Fruit fly (Drosophila melanogaster) whole organism, prepupa: ENCODE results near the gene CG42591.

Experiments
- CG11902 ChIP-seq: fragments of 200-800 bp; sonication (Bioruptor generic); optimal IDR thresholded peaks from 3 replicates; lab custom pipeline; 2016; ENCODE audit warnings: missing biosample characterization, missing genetic modification characterization
- CG16779 ChIP-seq: fragments of 200-800 bp; sonication (Bioruptor generic); optimal IDR thresholded peaks from 3 replicates; lab custom pipeline; 2017; ENCODE audit warnings: missing biosample characterization, mild to moderate bottlenecking, missing genetic modification characterization
- CG8119 ChIP-seq: fragments of 200-800 bp; sonication (Bioruptor generic); IDR thresholded peaks from 3 replicates; pipeline ENCODE4 v1.3.6; 2022; ENCODE audit warnings: missing biosample characterization, missing genetic modification characterization
- Eip78C ChIP-seq: fragments of 200-800 bp; sonication (Bioruptor generic); peaks from one replicate; lab custom pipeline; 2016; ENCODE audit warnings: missing biosample characterization, missing genetic modification characterization
- ss ChIP-seq, 2 experiments: fragments of 200-800 bp; sonication (Bioruptor generic); optimal IDR thresholded peaks; 2 replicates in 1 of 2; 3 replicates in 1 of 2; lab custom pipeline; 2017 to 2018; ENCODE audit warnings: mild to moderate bottlenecking in 2 of 2, missing biosample characterization in 2 of 2, missing genetic modification characterization in 2 of 2, moderate library complexity in 1 of 2
- topi ChIP-seq: fragments of 200-800 bp; sonication (Bioruptor generic); optimal IDR thresholded peaks from 3 replicates; lab custom pipeline; 2016; ENCODE audit warnings: missing biosample characterization, missing genetic modification characterization

DNA sequence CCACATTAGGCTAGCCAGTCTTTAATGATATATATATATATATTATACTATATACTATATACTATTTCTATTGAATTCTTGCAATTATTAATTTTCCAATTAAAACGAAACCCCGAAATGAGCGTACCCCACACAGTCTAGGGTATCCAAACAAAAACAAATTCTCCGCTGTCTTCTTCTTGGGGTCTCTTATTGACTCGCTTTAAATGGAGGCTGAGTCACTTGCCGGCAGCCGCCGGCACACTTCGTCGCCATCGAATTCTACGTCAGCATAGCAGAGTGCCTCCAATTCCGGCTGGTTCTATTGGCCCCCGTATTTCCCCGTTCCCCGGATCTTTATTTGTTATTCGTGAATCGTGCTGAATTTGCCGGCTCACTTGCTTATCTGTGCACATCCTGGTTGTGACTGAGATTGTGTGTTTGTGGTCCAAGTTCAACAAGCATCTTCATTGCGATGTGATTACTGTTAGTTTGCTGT is 24.9 kb upstream of the CG42591 start:
- TF ChIP-seq CG16779 (tag; lab: Kevin White, UChicago): no peak
- TF ChIP-seq CG11902: no peak
- no peak for TF ChIP-seq topi
- no peak for TF ChIP-seq Eip78C
- no peak for TF ChIP-seq ss (GFP tag; optimal IDR thresholded peaks at IDR 0.05; lab: Kevin White, UChicago)
- no peak for TF ChIP-seq CG8119 (GFP tag; lab: Robert Waterston, UW)
